Worm (Caenorhabditis elegans) whole organism, L4/young adult: Measurements from ENCODE around the gene T25F10.1.

Experiments
- W03F9.2 ChIP-seq: fragments of 150-350 bp; optimal IDR thresholded peaks from 2 replicates; lab custom pipeline; 2014; ENCODE audit warnings: missing biosample characterization, missing genetic modification characterization
- dao-5 ChIP-seq: sonication (generic microtip); optimal IDR thresholded peaks from 2 replicates; lab custom pipeline; 2016; ENCODE audit warnings: missing genotype, missing genetic modification characterization, moderate library complexity, missing compliant biosample characterization
- him-1 ChIP-seq: sonication (generic microtip); optimal IDR thresholded peaks from 2 replicates; lab custom pipeline; 2016; ENCODE audit warnings: missing genotype, missing genetic modification reagents, missing genetic modification characterization, missing compliant biosample characterization

DNA sequence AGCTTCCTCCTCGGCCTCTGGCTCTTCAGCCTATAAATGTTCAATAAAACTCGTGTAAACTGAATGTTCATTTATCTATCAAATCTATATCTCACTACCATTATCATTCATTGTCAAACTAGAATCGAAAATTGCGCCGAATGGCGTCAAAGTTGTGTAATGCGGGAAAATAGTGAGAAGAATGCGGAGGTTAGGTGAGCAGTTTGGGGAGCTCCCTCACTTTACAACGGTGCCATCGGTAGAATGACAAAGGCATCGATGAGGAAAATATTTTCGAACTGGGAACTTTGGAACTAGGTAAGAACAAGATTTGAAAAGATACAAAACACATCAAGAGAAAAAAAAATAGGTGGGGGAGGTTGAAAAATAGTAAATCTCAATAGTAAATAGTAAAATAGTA lies 726 bp upstream of the T25F10.1 start:
- TF ChIP-seq dao-5 (tag; lab: Kevin White, UChicago) (no peak), him-1 (tag; lab: Kevin White, UChicago) (no peak), W03F9.2 (tag; lab: Kevin White, UChicago) (no peak)
